Worm (Caenorhabditis elegans) whole organism, midembryonic: ENCODE data around the gene noca-1.

Experiments
- T22C8.4 ChIP-seq: fragments of 200-800 bp; sonication (Bioruptor generic); IDR thresholded peaks from 2 replicates; pipeline ENCODE4 v1.3.6; 2022; ENCODE audit warnings: missing genetic modification characterization, missing compliant biosample characterization
- flt-1 ChIP-seq: fragments of 200-800 bp; sonication (Bioruptor generic); IDR thresholded peaks from 2 replicates; pipeline ENCODE4 v1.3.6; 2022; ENCODE audit warnings: missing genetic modification characterization, missing compliant biosample characterization
- klf-2 ChIP-seq: fragments of 200-800 bp; sonication (Bioruptor generic); conservative IDR thresholded peaks from 2 replicates; pipeline ENCODE4 v1.3.6; 2022; ENCODE audit warnings: missing genetic modification reagents, missing genetic modification characterization, missing compliant biosample characterization
- ztf-23 ChIP-seq: fragments of 200-800 bp; sonication (Bioruptor generic); IDR thresholded peaks from 2 replicates; pipeline ENCODE4 v1.3.6; 2022; ENCODE audit warnings: missing genetic modification reagents, missing genetic modification characterization, missing compliant biosample characterization
- ztf-29 ChIP-seq: fragments of 200-800 bp; sonication (Bioruptor generic); IDR thresholded peaks from 2 replicates; pipeline ENCODE4 v1.3.6; 2022; ENCODE audit warnings: missing genetic modification reagents, missing genetic modification characterization, missing compliant biosample characterization

- no peak for TF ChIP-seq klf-2 (GFP tag; lab: Robert Waterston, UW)
- no peak for TF ChIP-seq T22C8.4
- TF ChIP-seq ztf-29 (GFP tag; lab: Robert Waterston, UW), result no peak
- no peak for TF ChIP-seq flt-1 (GFP tag; lab: Robert Waterston, UW)
- no peak for TF ChIP-seq ztf-23 (GFP tag; lab: Robert Waterston, UW)
Observed at ce11 chrV:13114552-13115237, 38.0 kb upstream of the noca-1 start.
